Worm (Caenorhabditis elegans) whole organism, young adult: ENCODE measurements around the gene C50D2.1.
A peak's percentile ranks its signal among the peaks of the same experiment; 100 is the strongest.

Experiments
- B0019.2 ChIP-seq: fragments of 200-800 bp; sonication (Bioruptor generic); conservative IDR thresholded peaks from 2 replicates; pipeline ENCODE4 v1.3.6; 2022; ENCODE audit warnings: missing genetic modification reagents, missing genetic modification characterization, missing compliant biosample characterization
- B0035.1 ChIP-seq: sonication (generic microtip); optimal IDR thresholded peaks from 2 replicates; lab custom pipeline; 2016; ENCODE audit warnings: missing genetic modification characterization, mild to moderate bottlenecking, missing compliant biosample characterization, missing genotype, missing genetic modification reagents
- B0261.1 ChIP-seq: sonication (generic microtip); optimal IDR thresholded peaks from 2 replicates; lab custom pipeline; 2016; ENCODE audit warnings: mild to moderate bottlenecking, missing genetic modification characterization, moderate library complexity, missing compliant biosample characterization
- B0336.3 ChIP-seq: fragments of 200-800 bp; sonication (Bioruptor generic); IDR thresholded peaks from 2 replicates; pipeline ENCODE4 v1.3.6; 2022; ENCODE audit warnings: missing genetic modification characterization, missing compliant biosample characterization
- D2030.7 ChIP-seq: fragments of 200-800 bp; sonication (Bioruptor generic); IDR thresholded peaks from 2 replicates; pipeline ENCODE4 v1.3.6; 2022; ENCODE audit warnings: missing genetic modification reagents, missing genetic modification characterization, missing compliant biosample characterization
- F22D6.2 ChIP-seq: sonication (generic microtip); optimal IDR thresholded peaks from 2 replicates; lab custom pipeline; 2016; ENCODE audit warnings: mild to moderate bottlenecking, missing genetic modification characterization, missing compliant biosample characterization
- F23B12.7 ChIP-seq: sonication (generic microtip); optimal IDR thresholded peaks from 2 replicates; lab custom pipeline; 2017; ENCODE audit warnings: missing genetic modification characterization, mild to moderate bottlenecking, missing compliant biosample characterization, antibody characterized with exemption, moderate library complexity; ENCODE audit not compliant: insufficient read depth
- F37B4.10 ChIP-seq: fragments of 200-800 bp; sonication (Bioruptor generic); IDR thresholded peaks from 2 replicates; pipeline ENCODE4 v1.3.6; 2022; ENCODE audit warnings: missing genetic modification characterization, missing compliant biosample characterization
- F52B5.7 ChIP-seq: sonication (generic microtip); optimal IDR thresholded peaks from 2 replicates; lab custom pipeline; 2016; ENCODE audit warnings: mild to moderate bottlenecking, missing genetic modification characterization, missing compliant biosample characterization
- K12H6.12 ChIP-seq: fragments of 200-800 bp; sonication (Bioruptor generic); optimal IDR thresholded peaks from 2 replicates; lab custom pipeline; 2018; ENCODE audit warnings: mild to moderate bottlenecking, missing genetic modification characterization, missing compliant biosample characterization
- Y95B8A.8 ChIP-seq: fragments of 200-800 bp; sonication (Bioruptor generic); IDR thresholded peaks from 2 replicates; pipeline ENCODE4 v1.3.6; 2022; ENCODE audit warnings: missing genetic modification reagents, missing genetic modification characterization, missing compliant biosample characterization
- ama-1 ChIP-seq, 3 experiments: fragments of 150-350 bp in 1 of 3; sonication (generic microtip) in 2 of 3; optimal IDR thresholded peaks; 2 replicates each; lab custom pipeline; 2014 to 2018; ENCODE audit warnings: missing biosample characterization in 2 of 3, missing genetic modification characterization in 2 of 3, missing genetic modification reagents in 2 of 3
- athp-1 ChIP-seq: sonication (generic microtip); optimal IDR thresholded peaks from 2 replicates; lab custom pipeline; 2017; ENCODE audit warnings: mild to moderate bottlenecking, missing genetic modification characterization, missing compliant biosample characterization
- attf-3 ChIP-seq: fragments of 200-800 bp; sonication (Bioruptor generic); conservative IDR thresholded peaks from 2 replicates; pipeline ENCODE4 v1.3.6; 2022; ENCODE audit warnings: missing genetic modification reagents, missing genetic modification characterization, missing compliant biosample characterization
- attf-5 ChIP-seq: fragments of 200-800 bp; sonication (Bioruptor generic); optimal IDR thresholded peaks from 2 replicates; lab custom pipeline; 2018; ENCODE audit warnings: mild to moderate bottlenecking, missing genetic modification characterization, missing compliant biosample characterization
- bed-2 ChIP-seq: fragments of 200-800 bp; sonication (Bioruptor generic); IDR thresholded peaks from 2 replicates; pipeline ENCODE4 v1.3.6; 2022; ENCODE audit warnings: missing genetic modification reagents, missing genetic modification characterization, missing compliant biosample characterization
- ceh-100 ChIP-seq: fragments of 200-800 bp; sonication (Bioruptor generic); IDR thresholded peaks from 2 replicates; pipeline ENCODE4 v1.3.6; 2022; ENCODE audit warnings: missing genetic modification reagents, missing genetic modification characterization, missing compliant biosample characterization
- ceh-40 ChIP-seq: fragments of 200-800 bp; sonication (Bioruptor generic); IDR thresholded peaks from 2 replicates; pipeline ENCODE4 v1.3.6; 2022; ENCODE audit warnings: missing genetic modification characterization, missing compliant biosample characterization
- ceh-79 ChIP-seq: sonication (generic microtip); optimal IDR thresholded peaks from 2 replicates; lab custom pipeline; 2017; ENCODE audit warnings: mild to moderate bottlenecking, missing genetic modification characterization, missing compliant biosample characterization
- ceh-91 ChIP-seq: fragments of 200-800 bp; sonication (Bioruptor generic); IDR thresholded peaks from 2 replicates; pipeline ENCODE4 v1.3.6; 2022; ENCODE audit warnings: missing genetic modification reagents, missing genetic modification characterization, missing compliant biosample characterization
- chd-7 ChIP-seq: sonication (generic microtip); optimal IDR thresholded peaks from 2 replicates; lab custom pipeline; 2016; ENCODE audit warnings: mild to moderate bottlenecking, missing genetic modification characterization, moderate library complexity, missing compliant biosample characterization
- hlh-12 ChIP-seq: sonication (generic microtip); optimal IDR thresholded peaks from 2 replicates; lab custom pipeline; 2016; ENCODE audit warnings: missing genetic modification characterization, missing compliant biosample characterization
- hmg-20 ChIP-seq: fragments of 200-800 bp; sonication (Bioruptor generic); IDR thresholded peaks from 2 replicates; pipeline ENCODE4 v1.3.6; 2022; ENCODE audit warnings: missing genetic modification reagents, missing genetic modification characterization, missing compliant biosample characterization
- let-607 ChIP-seq, 2 experiments: fragments of 200-800 bp in 1 of 2; sonication (Bioruptor generic) in 1 of 2; sonication (generic microtip) in 1 of 2; optimal IDR thresholded peaks; 2 replicates each; lab custom pipeline; 2016 to 2018; ENCODE audit warnings: mild to moderate bottlenecking in 2 of 2, missing compliant biosample characterization in 2 of 2, missing genetic modification characterization in 2 of 2, moderate library complexity in 2 of 2, missing genotype in 1 of 2
- lin-35 ChIP-seq, 3 experiments: fragments of 150-350 bp in 2 of 3; sonication (generic microtip) in 1 of 3; optimal IDR thresholded peaks; 2 replicates each; lab custom pipeline; 2014 to 2018; ENCODE audit warnings: missing biosample characterization in 3 of 3, missing genetic modification characterization in 3 of 3, missing genetic modification reagents in 3 of 3
- lin-54 ChIP-seq: fragments of 200-800 bp; sonication (Bioruptor generic); optimal IDR thresholded peaks from 2 replicates; lab custom pipeline; 2018; ENCODE audit warnings: mild to moderate bottlenecking, missing genetic modification characterization, missing compliant biosample characterization
- madf-10 ChIP-seq: sonication (generic microtip); optimal IDR thresholded peaks from 2 replicates; lab custom pipeline; 2016; ENCODE audit warnings: mild to moderate bottlenecking, missing genetic modification characterization, missing compliant biosample characterization
- nfyb-1 ChIP-seq: fragments of 200-800 bp; sonication (Bioruptor generic); IDR thresholded peaks from 2 replicates; pipeline ENCODE4 v1.3.6; 2022; ENCODE audit warnings: missing genetic modification reagents, missing genetic modification characterization, missing compliant biosample characterization
- nhr-179 ChIP-seq: sonication (generic microtip); optimal IDR thresholded peaks from 2 replicates; lab custom pipeline; 2016; ENCODE audit warnings: mild to moderate bottlenecking, missing genetic modification characterization, missing compliant biosample characterization
- nhr-80 ChIP-seq: sonication (generic microtip); optimal IDR thresholded peaks from 2 replicates; lab custom pipeline; 2016; ENCODE audit warnings: missing genetic modification characterization, missing compliant biosample characterization
- rcor-1 ChIP-seq: fragments of 200-800 bp; sonication (Bioruptor generic); IDR thresholded peaks from 2 replicates; pipeline ENCODE4 v1.3.6; 2022; ENCODE audit warnings: missing genetic modification reagents, missing genetic modification characterization, missing compliant biosample characterization
- repo-1 ChIP-seq: sonication (generic microtip); optimal IDR thresholded peaks from 2 replicates; lab custom pipeline; 2017; ENCODE audit warnings: mild to moderate bottlenecking, missing genetic modification characterization, missing compliant biosample characterization
- snpc-1.3 ChIP-seq: sonication (generic microtip); optimal IDR thresholded peaks from 2 replicates; lab custom pipeline; 2017; ENCODE audit warnings: missing genetic modification characterization, mild to moderate bottlenecking, missing compliant biosample characterization, antibody characterized with exemption, moderate library complexity, missing genotype, missing genetic modification reagents; ENCODE audit not compliant: insufficient read depth
- somi-1 ChIP-seq: fragments of 200-800 bp; sonication (Bioruptor generic); optimal IDR thresholded peaks from 2 replicates; lab custom pipeline; 2018; ENCODE audit warnings: mild to moderate bottlenecking, missing genetic modification characterization, missing compliant biosample characterization
- tbp1 ChIP-seq: fragments of 200-800 bp; sonication (Bioruptor generic); optimal IDR thresholded peaks from 2 replicates; lab custom pipeline; 2018; ENCODE audit warnings: mild to moderate bottlenecking, missing genetic modification characterization, missing compliant biosample characterization
- unc-62 ChIP-seq: fragments of 150-350 bp; optimal IDR thresholded peaks from 2 replicates; lab custom pipeline; 2014; ENCODE audit warnings: missing biosample characterization, missing genetic modification reagents, missing genetic modification characterization
- xnd-1 ChIP-seq: sonication (generic microtip); optimal IDR thresholded peaks from 2 replicates; lab custom pipeline; 2016; ENCODE audit warnings: missing genotype, missing genetic modification reagents, missing genetic modification characterization, missing compliant biosample characterization
- zfh-2 ChIP-seq: fragments of 200-800 bp; sonication (Bioruptor generic); conservative IDR thresholded peaks from 2 replicates; pipeline ENCODE4 v1.3.6; 2022; ENCODE audit warnings: missing genetic modification reagents, missing genetic modification characterization, missing compliant biosample characterization
- zim-3 ChIP-seq: sonication (generic microtip); optimal IDR thresholded peaks from 2 replicates; lab custom pipeline; 2017; ENCODE audit warnings: mild to moderate bottlenecking, missing genetic modification characterization, moderate library complexity, missing compliant biosample characterization
- ztf-25 ChIP-seq: fragments of 200-800 bp; sonication (Bioruptor generic); IDR thresholded peaks from 2 replicates; pipeline ENCODE4 v1.3.6; 2022; ENCODE audit warnings: missing genetic modification reagents, missing genetic modification characterization, missing compliant biosample characterization
- ztf-26 ChIP-seq: sonication (generic microtip); optimal IDR thresholded peaks from 2 replicates; lab custom pipeline; 2017; ENCODE audit warnings: missing genetic modification characterization, missing compliant biosample characterization

The C50D2.1 gene

ce11 chrII:135166-135565 lies 23.8 kb downstream of the C50D2.1 start, which contains the start of gene K10B4.1:
TSS of gene K10B4.1 (plus strand) at chrII:135466.
- TF ChIP-seq B0035.1 (tag; lab: Kevin White, UChicago) (no peak), hlh-12 (tag; lab: Kevin White, UChicago) (no peak), somi-1 (GFP tag; lab: Kevin White, UChicago) (no peak), snpc-1.3 (tag; lab: Kevin White, UChicago) (no peak)

ce11 chrII:146933-147332 lies 35.6 kb downstream of the C50D2.1 start, which contains the start of gene T25D3.4:
TSS of gene T25D3.4 (plus strand) at chrII:147233.
- TF ChIP-seq ztf-25 (GFP tag; lab: Robert Waterston, UW) (no peak), ceh-100 (GFP tag; lab: Robert Waterston, UW) (peak; percentile 67)

ce11 chrII:151495-151894 lies 40.1 kb downstream of the C50D2.1 start:
- TF ChIP-seq zfh-2 (GFP tag; lab: Robert Waterston, UW) (no peak), ztf-26 (no peak), B0035.1 (tag; lab: Kevin White, UChicago) (no peak)
- TF ChIP-seq, all 124 proteins: peak for 0

- TF ChIP-seq chd-7 (tag; lab: Kevin White, UChicago) (no peak), nhr-80 (tag; lab: Kevin White, UChicago) (no peak), ama-1 (optimal IDR thresholded peaks at IDR 0.05; lab: Kevin White, UChicago) (no peak), ama-1 (GFP tag; optimal IDR thresholded peaks at IDR 0.05; lab: Kevin White, UChicago) (no peak), K12H6.12 (no peak), F37B4.10 (no peak), athp-1 (tag; lab: Kevin White, UChicago) (no peak), nhr-179 (no peak), B0019.2 (no peak), nfyb-1 (GFP tag; lab: Robert Waterston, UW) (no peak), tbp1 (GFP tag; lab: Kevin White, UChicago) (no peak), lin-35 (GFP tag; optimal IDR thresholded peaks at IDR 0.05; lab: Kevin White, UChicago) (no peak), zim-3 (tag; lab: Kevin White, UChicago) (no peak), repo-1 (tag; lab: Kevin White, UChicago) (no peak), bed-2 (GFP tag; lab: Robert Waterston, UW) (no peak), F52B5.7 (no peak), ceh-100 (GFP tag; lab: Robert Waterston, UW) (no peak)
Observed at ce11 chrII:152283-152682, 40.9 kb downstream of the C50D2.1 start, which contains the start of gene T25D3.3. TSS of gene T25D3.3 (plus strand) at chrII:152583.

- TF ChIP-seq rcor-1 (GFP tag; lab: Robert Waterston, UW) (peak; percentile 90), Y95B8A.8 (GFP tag; lab: Robert Waterston, UW) (0 out of 2 replicates have a peak, but pooled peaks have one; percentile 61), B0336.3 (peak; percentile 52; the same call in 1 of the 2 replicates), F23B12.7 (tag; lab: Kevin White, UChicago) (peak; percentile 38), ceh-79 (no peak), nfyb-1 (GFP tag; lab: Robert Waterston, UW) (peak; percentile 81), attf-5 (GFP tag; lab: Kevin White, UChicago) (peak; percentile 67), attf-3 (GFP tag; lab: Robert Waterston, UW) (peak; percentile 68), hlh-12 (tag; lab: Kevin White, UChicago) (no peak), F22D6.2 (tag; lab: Kevin White, UChicago) (peak; percentile 11), madf-10 (tag; lab: Kevin White, UChicago) (peak; percentile 50), B0261.1 (tag; lab: Kevin White, UChicago) (no peak), repo-1 (tag; lab: Kevin White, UChicago) (peak; percentile 37), hmg-20 (GFP tag; lab: Robert Waterston, UW) (0 out of 2 replicates have a peak, but pooled peaks have one; percentile 65), lin-54 (GFP tag; lab: Kevin White, UChicago) (peak; percentile 87), let-607 (tag; optimal IDR thresholded peaks at IDR 0.05; lab: Kevin White, UChicago) (peak in 1 of 2 experiments; percentile 50), xnd-1 (tag; lab: Kevin White, UChicago) (peak; percentile 22), ceh-91 (peak; percentile 35; the same call in 1 of the 2 replicates), nhr-179 (no peak), D2030.7 (GFP tag; lab: Robert Waterston, UW) (peak; percentile 90), ceh-40 (GFP tag; lab: Robert Waterston, UW) (no peak), unc-62 (no peak)
Observed at ce11 chrII:155904-156303, 44.5 kb downstream of the C50D2.1 start, which contains the start of gene mrpl-28. TSS of gene mrpl-28 (minus strand) at chrII:156009.
